Worm (Caenorhabditis elegans): ENCODE data around the gene gcy-12.

Gene gcy-12

DNA sequence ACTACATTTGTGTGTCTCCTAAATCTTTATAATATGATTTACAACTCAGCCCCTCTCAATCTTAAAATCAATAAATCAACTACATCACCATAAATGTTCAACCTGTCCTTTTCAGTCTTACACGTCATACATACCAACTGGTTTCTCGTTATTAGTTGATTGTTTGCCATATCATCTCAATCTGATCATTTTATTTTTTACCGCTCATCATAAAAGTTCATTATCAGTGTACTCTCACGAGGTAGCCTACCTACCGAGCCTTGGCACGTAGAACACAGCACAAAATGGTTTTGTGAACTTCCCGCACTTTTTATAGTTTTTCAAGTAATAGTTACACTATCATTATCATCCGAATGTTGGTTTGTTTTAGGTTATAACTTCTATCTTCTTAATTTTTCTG, 30.7 kb upstream of the gcy-12 start:
- peak; percentile 68 for TF ChIP-seq sma-9 (GFP tag; optimal IDR thresholded peaks at IDR 0.05)
- no peak for TF ChIP-seq sma-9 (tag; optimal IDR thresholded peaks at IDR 0.05)
- peak; percentile 49 for TF ChIP-seq sma-3 (GFP tag; optimal IDR thresholded peaks at IDR 0.05)
- TF ChIP-seq fos-1 (tag; optimal IDR thresholded peaks at IDR 0.05): peak; percentile 71
- TF ChIP-seq crh-2 (tag; optimal IDR thresholded peaks at IDR 0.05): peak; percentile 76
- TF ChIP-seq egl-27 (tag; optimal IDR thresholded peaks at IDR 0.05): no peak
- no peak for TF ChIP-seq nhr-77 (tag; optimal IDR thresholded peaks at IDR 0.05)
- TF ChIP-seq dmd-4 (tag; optimal IDR thresholded peaks at IDR 0.05): no peak

DNA sequence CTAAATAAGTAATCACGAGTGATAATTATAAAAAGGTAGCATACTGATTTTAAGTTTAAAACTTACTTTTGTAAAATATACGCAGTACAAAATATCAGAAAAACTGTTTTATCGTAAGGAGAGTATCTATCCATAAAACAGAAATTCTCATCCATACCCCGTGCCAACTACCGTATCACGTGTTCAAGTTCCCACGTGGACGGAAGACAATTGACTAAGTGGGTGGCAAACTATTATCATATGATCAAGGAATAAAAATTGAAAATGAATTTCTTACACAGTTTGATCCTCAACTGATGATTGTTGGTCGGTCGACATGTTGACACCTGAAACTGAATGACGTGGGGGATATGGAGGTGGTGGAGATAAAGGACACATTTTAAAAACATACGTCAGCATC, 29.7 kb upstream of the gcy-12 start, which contains the start of gene pmt-1:
Gene pmt-1 (minus strand): TSS at position 332 of the 400 bp plus-strand sequence.
- TF ChIP-seq sma-3 (GFP tag; optimal IDR thresholded peaks at IDR 0.05) (no peak), sma-9 (GFP tag; optimal IDR thresholded peaks at IDR 0.05) (peak; percentile 78), sma-9 (tag; optimal IDR thresholded peaks at IDR 0.05) (no peak), nhr-21 (tag; optimal IDR thresholded peaks at IDR 0.05) (peak; percentile 64), gmeb-1 (tag; optimal IDR thresholded peaks at IDR 0.05) (peak; percentile 43), nhr-23 (tag; optimal IDR thresholded peaks at IDR 0.05) (no peak), mdl-1 (tag; optimal IDR thresholded peaks at IDR 0.05) (peak in 1 of 2 experiments; percentile 33), crh-2 (tag; optimal IDR thresholded peaks at IDR 0.05) (peak; percentile 64), nhr-10 (tag; optimal IDR thresholded peaks at IDR 0.05) (no peak), aly-2 (tag; optimal IDR thresholded peaks at IDR 0.05) (no peak)

DNA sequence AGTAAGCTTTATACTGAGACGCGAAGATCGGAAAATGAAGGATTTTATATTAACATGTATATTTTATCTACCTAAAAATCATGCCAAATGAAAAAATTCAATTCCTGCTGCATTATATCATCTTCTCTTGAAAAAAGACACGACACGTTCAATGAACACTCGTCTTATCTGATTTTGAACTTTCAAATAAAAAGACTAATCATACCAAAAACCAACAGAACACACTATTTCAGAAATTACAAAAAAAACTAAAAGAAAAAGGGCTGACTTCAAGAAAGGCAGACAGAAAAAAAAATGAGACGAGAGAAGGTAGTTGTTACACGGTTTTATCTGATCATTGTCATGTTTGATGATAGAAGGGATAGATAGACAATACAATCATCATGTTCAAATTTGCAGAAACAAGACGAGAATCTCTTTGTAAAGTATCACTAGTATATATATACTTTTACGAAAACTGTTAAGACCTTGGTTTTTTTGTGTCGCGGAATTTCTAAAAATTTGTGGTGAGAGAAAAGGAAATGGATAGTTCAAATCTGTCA, 29.0 kb upstream of the gcy-12 start:
- TF ChIP-seq lin-39 (tag; optimal IDR thresholded peaks at IDR 0.05): no peak
- peak; percentile 41 for TF ChIP-seq nhr-25 (tag; optimal IDR thresholded peaks at IDR 0.05)
- TF ChIP-seq ama-1 (optimal IDR thresholded peaks at IDR 0.05): no peak
- TF ChIP-seq ceh-82 (tag; optimal IDR thresholded peaks at IDR 0.05): no peak

- no peak for TF ChIP-seq nhr-12 (tag; optimal IDR thresholded peaks at IDR 0.05)
- no peak for TF ChIP-seq sma-9 (GFP tag; optimal IDR thresholded peaks at IDR 0.05)
- no peak for TF ChIP-seq sma-9 (tag; optimal IDR thresholded peaks at IDR 0.05)
- TF ChIP-seq elt-1 (tag; optimal IDR thresholded peaks at IDR 0.05): no peak
- TF ChIP-seq ZK546.5 (tag; optimal IDR thresholded peaks at IDR 0.05): no peak
- no peak for TF ChIP-seq egl-27 (tag; optimal IDR thresholded peaks at IDR 0.05)
- TF ChIP-seq dmd-4 (tag; optimal IDR thresholded peaks at IDR 0.05): no peak
- no peak for TF ChIP-seq blmp-1 (tag; optimal IDR thresholded peaks at IDR 0.05; ENCODE audit: insufficient read depth)
- no peak for TF ChIP-seq Y55F3AM.14 (GFP tag; optimal IDR thresholded peaks at IDR 0.05)
- no peak for TF ChIP-seq R02D3.7 (tag; optimal IDR thresholded peaks at IDR 0.05)
- TF ChIP-seq zag-1 (tag; optimal IDR thresholded peaks at IDR 0.05): no peak
- no peak for TF ChIP-seq nhr-25 (tag; optimal IDR thresholded peaks at IDR 0.05)
- no peak for TF ChIP-seq nhr-6 (tag; optimal IDR thresholded peaks at IDR 0.05)
- TF ChIP-seq alr-1 (tag; optimal IDR thresholded peaks at IDR 0.05): no peak
- TF ChIP-seq nhr-237 (tag; optimal IDR thresholded peaks at IDR 0.05): no peak
- no peak for TF ChIP-seq peb-1 (tag; optimal IDR thresholded peaks at IDR 0.05)
- TF ChIP-seq nhr-23 (tag; optimal IDR thresholded peaks at IDR 0.05): no peak
- TF ChIP-seq C34F6.9 (tag; optimal IDR thresholded peaks at IDR 0.05): no peak
- no peak for TF ChIP-seq ceh-82 (tag; optimal IDR thresholded peaks at IDR 0.05)
- TF ChIP-seq mab-5 (tag; optimal IDR thresholded peaks at IDR 0.05): no peak
- no peak for TF ChIP-seq sem-4 (tag; optimal IDR thresholded peaks at IDR 0.05)
Measured at ce11 chrII:5285029-5285428, 26.8 kb upstream of the gcy-12 start, which contains the start of gene gur-5. TSS of gene gur-5 (plus strand) at chrII:5285329.

- no peak for TF ChIP-seq skn-1 (tag; optimal IDR thresholded peaks at IDR 0.05)
- TF ChIP-seq snpc-4 (tag; optimal IDR thresholded peaks at IDR 0.05): no peak
- TF ChIP-seq nhr-237 (tag; optimal IDR thresholded peaks at IDR 0.05): no peak
- no peak for TF ChIP-seq lin-13 (GFP tag; optimal IDR thresholded peaks at IDR 0.05)
- no peak for TF ChIP-seq ZK546.5 (tag; optimal IDR thresholded peaks at IDR 0.05)
- TF ChIP-seq sma-9 (GFP tag; optimal IDR thresholded peaks at IDR 0.05): no peak
- TF ChIP-seq sma-9 (tag; optimal IDR thresholded peaks at IDR 0.05): no peak
- no peak for TF ChIP-seq egl-27 (tag; optimal IDR thresholded peaks at IDR 0.05)
- no peak for TF ChIP-seq nhr-77 (tag; optimal IDR thresholded peaks at IDR 0.05)
- TF ChIP-seq unc-55 (GFP tag; optimal IDR thresholded peaks at IDR 0.05): no peak
- TF ChIP-seq mdl-1 (tag; optimal IDR thresholded peaks at IDR 0.05): no peak
- TF ChIP-seq R02D3.7 (tag; optimal IDR thresholded peaks at IDR 0.05): no peak
- TF ChIP-seq mab-5 (tag; optimal IDR thresholded peaks at IDR 0.05): no peak
- TF ChIP-seq nhr-25 (tag; optimal IDR thresholded peaks at IDR 0.05): no peak
- no peak for TF ChIP-seq sem-4 (tag; optimal IDR thresholded peaks at IDR 0.05)
Measured at ce11 chrII:5289142-5289541, 22.7 kb upstream of the gcy-12 start, which contains the start of gene ZK622.5. TSS of gene ZK622.5 (plus strand) at chrII:5289442.
